Fruit fly (Drosophila melanogaster): ENCODE measurements around the gene CG14435.
A peak's percentile ranks its signal among the peaks of the same experiment; 100 is the strongest.

Gene CG14435

dm6 chrX:6800726-6801296, 42.9 kb downstream of the CG14435 start (continued):
- TF ChIP-seq oc (tag; optimal IDR thresholded peaks at IDR 0.05) (peak; percentile 54), slbo (GFP tag; IDR thresholded peaks at IDR 0.05) (peak; percentile 32; the same call in 1 of the 2 replicates), B-H1 (GFP tag; IDR thresholded peaks at IDR 0.05) (peak; percentile 51; the same call in 2 of the 3 replicates), ssp (GFP tag; IDR thresholded peaks at IDR 0.05) (no peak), jumu (GFP tag; optimal IDR thresholded peaks at IDR 0.05) (no peak), knrl (GFP tag; IDR thresholded peaks at IDR 0.05; ENCODE audit: partially characterized antibody) (no peak), BtbVII (GFP tag; optimal IDR thresholded peaks at IDR 0.05) (no peak), D (optimal IDR thresholded peaks at IDR 0.05) (no peak), D (GFP tag; optimal IDR thresholded peaks at IDR 0.05) (no peak), pum (GFP tag; optimal IDR thresholded peaks at IDR 0.05) (no peak), ab (GFP tag; optimal IDR thresholded peaks at IDR 0.05) (no peak), Hmx (GFP tag; optimal IDR thresholded peaks at IDR 0.05) (no peak), CG15011 (GFP tag; optimal IDR thresholded peaks at IDR 0.05) (no peak), CG10267 (tag; optimal IDR thresholded peaks at IDR 0.05) (peak; percentile 20), esg (GFP tag; conservative IDR thresholded peaks at IDR 0.05) (0 out of 2 replicates have a peak, but pooled peaks have one; percentile 16), twi (tag; optimal IDR thresholded peaks at IDR 0.05) (no peak), CG8359 (GFP tag; optimal IDR thresholded peaks at IDR 0.05; ENCODE audit: borderline replicate concordance) (no peak), Ada2b (GFP tag; IDR thresholded peaks at IDR 0.05) (peak; percentile 37; the same call in 1 of the 2 replicates), pfk (GFP tag; optimal IDR thresholded peaks at IDR 0.05) (no peak), CG14667 (GFP tag; IDR thresholded peaks at IDR 0.05) (no peak), CG7963 (GFP tag; IDR thresholded peaks at IDR 0.05; ENCODE audit: partially characterized antibody) (no peak), HHEX (GFP tag; optimal IDR thresholded peaks at IDR 0.05) (no peak), CrebB (tag; optimal IDR thresholded peaks at IDR 0.05) (no peak), CG10274 (GFP tag; optimal IDR thresholded peaks at IDR 0.05) (no peak), ac (GFP tag; optimal IDR thresholded peaks at IDR 0.05) (no peak), Fer1 (GFP tag; optimal IDR thresholded peaks at IDR 0.05) (peak; percentile 67), az2 (GFP tag; optimal IDR thresholded peaks at IDR 0.05) (peak; percentile 49), CG3995 (GFP tag; optimal IDR thresholded peaks at IDR 0.05) (peak; percentile 2), CG15073 (GFP tag; optimal IDR thresholded peaks at IDR 0.05) (no peak), lbe (GFP tag; optimal IDR thresholded peaks at IDR 0.05) (peak; percentile 43), grn (GFP tag; optimal IDR thresholded peaks at IDR 0.05) (peak; percentile 33), CG4730 (GFP tag; IDR thresholded peaks at IDR 0.05) (no peak), sima (GFP tag; optimal IDR thresholded peaks at IDR 0.05) (no peak), Antp (GFP tag; optimal IDR thresholded peaks at IDR 0.05) (no peak), H15 (GFP tag; IDR thresholded peaks at IDR 0.05) (0 out of 3 replicates have a peak, but pooled peaks have one; percentile 28), nerfin-1 (tag; optimal IDR thresholded peaks at IDR 0.05) (no peak), CG6272 (GFP tag; IDR thresholded peaks at IDR 0.05) (no peak), ems (GFP tag; optimal IDR thresholded peaks at IDR 0.05) (no peak), sd (tag; optimal IDR thresholded peaks at IDR 0.05) (peak; percentile 18), phol (tag; optimal IDR thresholded peaks at IDR 0.05) (peak; percentile 40), CG1792 (GFP tag; optimal IDR thresholded peaks at IDR 0.05) (no peak), Spps (tag; optimal IDR thresholded peaks at IDR 0.05) (no peak), E2f2 (GFP tag; IDR thresholded peaks at IDR 0.05) (no peak), hbn (GFP tag; IDR thresholded peaks at IDR 0.05; ENCODE audit: partially characterized antibody) (no peak), CG14441 (GFP tag; IDR thresholded peaks at IDR 0.05) (peak; percentile 23; the same call in 1 of the 2 replicates), GATAe (GFP tag; conservative IDR thresholded peaks at IDR 0.05) (peak; percentile 94), so (GFP tag; IDR thresholded peaks at IDR 0.05) (no peak), ase (GFP tag; IDR thresholded peaks at IDR 0.05) (no peak), Bgb (GFP tag; IDR thresholded peaks at IDR 0.05; ENCODE audit: partially characterized antibody) (peak; percentile 23; the same call in 1 of the 2 replicates), Abd-B (GFP tag; optimal IDR thresholded peaks at IDR 0.05) (no peak), MTF-1 (GFP tag; optimal IDR thresholded peaks at IDR 0.05; ENCODE audit: borderline replicate concordance) (no peak)

All from whole organism, embryonic.